Worm (Caenorhabditis elegans) whole organism, midembryonic: ENCODE results near the gene B0457.4.

Experiments used
- T22C8.4 ChIP-seq: fragments of 200-800 bp; sonication (Bioruptor generic); IDR thresholded peaks from 2 replicates; pipeline ENCODE4 v1.3.6; 2022; ENCODE audit warnings: missing genetic modification characterization, missing compliant biosample characterization
- cog-1 ChIP-seq: sonication (generic microtip); optimal IDR thresholded peaks from 2 replicates; lab custom pipeline; 2016; ENCODE audit warnings: missing genetic modification characterization, missing compliant biosample characterization
- flt-1 ChIP-seq: fragments of 200-800 bp; sonication (Bioruptor generic); IDR thresholded peaks from 2 replicates; pipeline ENCODE4 v1.3.6; 2022; ENCODE audit warnings: missing genetic modification characterization, missing compliant biosample characterization
- klf-2 ChIP-seq: fragments of 200-800 bp; sonication (Bioruptor generic); conservative IDR thresholded peaks from 2 replicates; pipeline ENCODE4 v1.3.6; 2022; ENCODE audit warnings: missing genetic modification reagents, missing genetic modification characterization, missing compliant biosample characterization
- med-1 ChIP-seq: sonication (generic microtip); optimal IDR thresholded peaks from 2 replicates; lab custom pipeline; 2017; ENCODE audit warnings: missing genetic modification characterization, mild to moderate bottlenecking, missing compliant biosample characterization, antibody characterized with exemption, missing genetic modification reagents; ENCODE audit not compliant: insufficient read depth
- ref-1 ChIP-seq: fragments of 200-800 bp; sonication (Bioruptor generic); conservative IDR thresholded peaks from 2 replicates; pipeline ENCODE4 v1.3.6; 2022; ENCODE audit warnings: missing genetic modification reagents, missing genetic modification characterization, missing compliant biosample characterization
- tab-1 ChIP-seq: fragments of 200-800 bp; sonication (Bioruptor generic); IDR thresholded peaks from 2 replicates; pipeline ENCODE4 v1.3.6; 2022; ENCODE audit warnings: missing genetic modification characterization, missing compliant biosample characterization
- ztf-23 ChIP-seq: fragments of 200-800 bp; sonication (Bioruptor generic); IDR thresholded peaks from 2 replicates; pipeline ENCODE4 v1.3.6; 2022; ENCODE audit warnings: missing genetic modification reagents, missing genetic modification characterization, missing compliant biosample characterization
- ztf-29 ChIP-seq: fragments of 200-800 bp; sonication (Bioruptor generic); IDR thresholded peaks from 2 replicates; pipeline ENCODE4 v1.3.6; 2022; ENCODE audit warnings: missing genetic modification reagents, missing genetic modification characterization, missing compliant biosample characterization

Gene B0457.4

ce11 chrII:8890017-8890416, 21.8 kb downstream of the B0457.4 start:
- TF ChIP-seq flt-1 (GFP tag; lab: Robert Waterston, UW) (no peak), tab-1 (GFP tag; lab: Robert Waterston, UW) (no peak), cog-1 (no peak), med-1 (GFP tag; lab: Kevin White, UChicago) (no peak), T22C8.4 (GFP tag; lab: Robert Waterston, UW) (no peak), klf-2 (GFP tag; lab: Robert Waterston, UW) (no peak), ref-1 (no peak)

ce11 chrII:8889589-8889988, 22.2 kb downstream of the B0457.4 start:
- TF ChIP-seq ref-1 (no peak), med-1 (GFP tag; lab: Kevin White, UChicago) (no peak), ztf-29 (GFP tag; lab: Robert Waterston, UW) (no peak), T22C8.4 (GFP tag; lab: Robert Waterston, UW) (no peak), tab-1 (GFP tag; lab: Robert Waterston, UW) (no peak), klf-2 (GFP tag; lab: Robert Waterston, UW) (no peak)

- TF ChIP-seq ztf-29 (GFP tag; lab: Robert Waterston, UW): no peak
- no peak for TF ChIP-seq flt-1 (GFP tag; lab: Robert Waterston, UW)
- no peak for TF ChIP-seq cog-1
- TF ChIP-seq med-1 (GFP tag; lab: Kevin White, UChicago): no peak
- no peak for TF ChIP-seq ref-1
- TF ChIP-seq T22C8.4 (GFP tag; lab: Robert Waterston, UW): no peak
- TF ChIP-seq ztf-23 (GFP tag; lab: Robert Waterston, UW): no peak
- no peak for TF ChIP-seq tab-1 (GFP tag; lab: Robert Waterston, UW)
- TF ChIP-seq klf-2 (GFP tag; lab: Robert Waterston, UW): no peak
Measured at ce11 chrII:8884262-8884949, 27.4 kb downstream of the B0457.4 start, which contains the start of the genes T07D4.5 and ddx-19. Gene T07D4.5 (minus strand): TSS chrII:8884332. Gene ddx-19 (plus strand): TSS chrII:8884899.

- no peak for TF ChIP-seq cog-1
- no peak for TF ChIP-seq ztf-23 (GFP tag; lab: Robert Waterston, UW)
- TF ChIP-seq flt-1 (GFP tag; lab: Robert Waterston, UW): no peak
- no peak for TF ChIP-seq med-1 (GFP tag; lab: Kevin White, UChicago)
- no peak for TF ChIP-seq ztf-29 (GFP tag; lab: Robert Waterston, UW)
- no peak for TF ChIP-seq klf-2 (GFP tag; lab: Robert Waterston, UW)
- no peak for TF ChIP-seq ref-1
- TF ChIP-seq tab-1 (GFP tag; lab: Robert Waterston, UW): no peak
- no peak for TF ChIP-seq T22C8.4 (GFP tag; lab: Robert Waterston, UW)
Measured at ce11 chrII:8883559-8883958, 28.3 kb downstream of the B0457.4 start, which contains the start of gene rha-1. Gene rha-1 (minus strand): TSS chrII:8883659.

- TF ChIP-seq ztf-23 (GFP tag; lab: Robert Waterston, UW) (no peak), ref-1 (no peak), ztf-29 (GFP tag; lab: Robert Waterston, UW) (no peak), cog-1 (no peak), tab-1 (GFP tag; lab: Robert Waterston, UW) (no peak), klf-2 (GFP tag; lab: Robert Waterston, UW) (no peak), flt-1 (GFP tag; lab: Robert Waterston, UW) (no peak), med-1 (GFP tag; lab: Kevin White, UChicago) (no peak), T22C8.4 (GFP tag; lab: Robert Waterston, UW) (no peak)
Measured at ce11 chrII:8878528-8878927, 33.3 kb downstream of the B0457.4 start.

ce11 chrII:8877032-8877985, 34.5 kb downstream of the B0457.4 start:
- no peak for TF ChIP-seq klf-2 (GFP tag; lab: Robert Waterston, UW)
- TF ChIP-seq ref-1: no peak
- TF ChIP-seq T22C8.4 (GFP tag; lab: Robert Waterston, UW): 0 out of 2 replicates have a peak, but pooled peaks have one; percentile 5
- TF ChIP-seq med-1 (GFP tag; lab: Kevin White, UChicago): no peak

- TF ChIP-seq cog-1 (no peak), flt-1 (GFP tag; lab: Robert Waterston, UW) (no peak), tab-1 (GFP tag; lab: Robert Waterston, UW) (no peak), T22C8.4 (GFP tag; lab: Robert Waterston, UW) (no peak)
Measured at ce11 chrII:8873842-8874241, 38.0 kb downstream of the B0457.4 start, which contains the start of gene T07D4.2. Gene T07D4.2 (minus strand): TSS chrII:8873942.

- no peak for TF ChIP-seq ztf-23 (GFP tag; lab: Robert Waterston, UW)
- no peak for TF ChIP-seq ztf-29 (GFP tag; lab: Robert Waterston, UW)
- TF ChIP-seq tab-1 (GFP tag; lab: Robert Waterston, UW): no peak
- TF ChIP-seq med-1 (GFP tag; lab: Kevin White, UChicago): no peak
Measured at ce11 chrII:8866844-8867243, 45.0 kb downstream of the B0457.4 start.

ce11 chrII:8865078-8865477, 46.8 kb downstream of the B0457.4 start, which contains the start of gene npr-20:
Gene npr-20 (minus strand): TSS chrII:8865178.
- TF ChIP-seq ztf-29 (GFP tag; lab: Robert Waterston, UW) (no peak), T22C8.4 (GFP tag; lab: Robert Waterston, UW) (no peak), flt-1 (GFP tag; lab: Robert Waterston, UW) (no peak), klf-2 (GFP tag; lab: Robert Waterston, UW) (no peak), ztf-23 (GFP tag; lab: Robert Waterston, UW) (no peak), tab-1 (GFP tag; lab: Robert Waterston, UW) (no peak), med-1 (GFP tag; lab: Kevin White, UChicago) (no peak)
